Fruit fly (Drosophila melanogaster) whole organism: ENCODE data around the gene CG12279.

Source experiments
- psq ChIP-seq: fragments of >200 bp; optimal IDR thresholded peaks from 2 replicates; lab custom pipeline; 2017
- usp ChIP-seq: fragments of >200 bp; optimal IDR thresholded peaks from 2 replicates; lab custom pipeline; 2017; ENCODE audit warnings: missing biosample characterization, missing genetic modification characterization, mixed read lengths

dm6 chr3R:12739247-12739646 lies 34.4 kb downstream of the CG12279 start, which contains the start of gene Ugt37A2:
- TF ChIP-seq psq (lab: Kevin White, UChicago): no peak
- no peak for TF ChIP-seq usp (GFP tag; lab: Kevin White, UChicago)
